Fruit fly (Drosophila melanogaster): ENCODE measurements around the gene Cse1.

Cse1 gene

DNA sequence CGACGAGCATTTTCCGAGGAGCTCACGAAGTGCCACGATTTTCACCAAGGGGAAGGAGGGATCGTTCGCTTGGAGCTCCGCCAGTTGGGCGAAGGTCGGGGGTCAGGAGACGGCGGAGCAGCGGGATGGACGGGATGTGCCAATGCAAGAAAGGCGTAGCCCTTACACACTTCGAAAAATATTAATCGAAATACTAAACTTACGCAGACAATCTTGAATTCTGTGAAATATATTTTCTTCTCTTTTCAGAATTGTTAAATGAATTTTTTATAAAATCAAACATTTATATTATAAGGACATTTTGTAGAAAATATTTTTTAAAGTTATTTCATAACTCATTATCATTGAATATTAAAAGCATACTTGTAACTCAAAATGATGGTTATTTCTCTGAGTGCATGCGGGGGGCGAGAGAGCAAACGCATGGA lies 43.9 kb upstream of the Cse1 start (continued):
- TF ChIP-seq CG4424 (GFP tag; optimal IDR thresholded peaks at IDR 0.05) (peak; percentile 17), odd (GFP tag; optimal IDR thresholded peaks at IDR 0.05) (peak; percentile 24), Hr39 (optimal IDR thresholded peaks at IDR 0.05) (no peak), CG6689 (GFP tag; IDR thresholded peaks at IDR 0.05) (peak; percentile 40), dm (GFP tag; optimal IDR thresholded peaks at IDR 0.05) (no peak), CG7357 (GFP tag; IDR thresholded peaks at IDR 0.05) (peak; percentile 52; the same call in 1 of the 3 replicates), CG15269 (tag; optimal IDR thresholded peaks at IDR 0.05) (peak; percentile 66), hkb (optimal IDR thresholded peaks at IDR 0.05) (no peak), hkb (GFP tag; IDR thresholded peaks at IDR 0.05) (peak; percentile 53; the same call in 1 of the 2 replicates), CG2712 (tag; optimal IDR thresholded peaks at IDR 0.05) (peak; percentile 72), Xbp1 (GFP tag; optimal IDR thresholded peaks at IDR 0.05) (peak; percentile 43), NfI (GFP tag; optimal IDR thresholded peaks at IDR 0.05) (peak; percentile 12), Doc2 (GFP tag; IDR thresholded peaks at IDR 0.05) (0 out of 2 replicates have a peak, but pooled peaks have one; percentile 13), fu2 (GFP tag; optimal IDR thresholded peaks at IDR 0.05) (no peak), TFAM (GFP tag; optimal IDR thresholded peaks at IDR 0.05) (no peak), CG2202 (tag; optimal IDR thresholded peaks at IDR 0.05) (no peak), CG17829 (tag; optimal IDR thresholded peaks at IDR 0.05) (peak; percentile 56), CG12769 (tag; optimal IDR thresholded peaks at IDR 0.05) (peak; percentile 89), ATbp (GFP tag; optimal IDR thresholded peaks at IDR 0.05) (peak; percentile 42), dmrt99B (tag; optimal IDR thresholded peaks at IDR 0.05) (peak; percentile 75), CG17612 (GFP tag; IDR thresholded peaks at IDR 0.05) (no peak), CG10959 (GFP tag; IDR thresholded peaks at IDR 0.05) (no peak), Aef1 (GFP tag; IDR thresholded peaks at IDR 0.05) (peak; percentile 36; the same call in 1 of the 3 replicates), pros (GFP tag; optimal IDR thresholded peaks at IDR 0.05) (no peak), lmd (GFP tag; IDR thresholded peaks at IDR 0.05) (peak; percentile 73), CG10979 (tag; optimal IDR thresholded peaks at IDR 0.05) (peak; percentile 57), CG9437 (GFP tag; optimal IDR thresholded peaks at IDR 0.05) (peak; percentile 44), Ets97D (GFP tag; optimal IDR thresholded peaks at IDR 0.05) (no peak), fd102C (GFP tag; optimal IDR thresholded peaks at IDR 0.05) (no peak), CG10565 (GFP tag; optimal IDR thresholded peaks at IDR 0.05) (no peak), run (tag; optimal IDR thresholded peaks at IDR 0.05) (peak; percentile 1), pnt (GFP tag; optimal IDR thresholded peaks at IDR 0.05) (no peak), CG10321 (GFP tag; IDR thresholded peaks at IDR 0.05) (no peak), Hsf (GFP tag; optimal IDR thresholded peaks at IDR 0.05) (no peak), eve (GFP tag; optimal IDR thresholded peaks at IDR 0.05) (peak in 1 of 2 experiments; percentile 32), disco-r (GFP tag; optimal IDR thresholded peaks at IDR 0.05) (no peak), CG31441 (GFP tag; IDR thresholded peaks at IDR 0.05) (peak; percentile 67), CG15514 (GFP tag; optimal IDR thresholded peaks at IDR 0.05) (no peak), row (GFP tag; IDR thresholded peaks at IDR 0.05) (peak; percentile 64), CG13775 (GFP tag; optimal IDR thresholded peaks at IDR 0.05) (peak; percentile 6), zf30C (GFP tag; optimal IDR thresholded peaks at IDR 0.05) (no peak), Fer1 (GFP tag; optimal IDR thresholded peaks at IDR 0.05) (no peak), Hr3 (GFP tag; optimal IDR thresholded peaks at IDR 0.05) (peak; percentile 23), nmo (GFP tag; optimal IDR thresholded peaks at IDR 0.05) (peak; percentile 66), CG7987 (GFP tag; optimal IDR thresholded peaks at IDR 0.05) (no peak), bab2 (GFP tag; optimal IDR thresholded peaks at IDR 0.05) (no peak), CG12659 (GFP tag; optimal IDR thresholded peaks at IDR 0.05) (peak; percentile 57), sna (GFP tag; IDR thresholded peaks at IDR 0.05; ENCODE audit: partially characterized antibody) (no peak), slou (GFP tag; optimal IDR thresholded peaks at IDR 0.05) (no peak), so (GFP tag; IDR thresholded peaks at IDR 0.05) (no peak; the same call in 2 of the 3 replicates), Blimp-1 (GFP tag; optimal IDR thresholded peaks at IDR 0.05) (peak; percentile 60), Meics (GFP tag; optimal IDR thresholded peaks at IDR 0.05) (peak; percentile 40)
